Fruit fly (Drosophila melanogaster) whole organism, embryonic: Measurements from ENCODE around the gene Rfx.

Experiments
- Adf1 ChIP-seq: fragments of 200-800 bp; sonication (Bioruptor generic); IDR thresholded peaks from 2 replicates; pipeline ENCODE4 v1.3.6; 2022; ENCODE audit warnings: missing biosample characterization, missing genetic modification characterization
- CG10366 ChIP-seq: fragments of 200-800 bp; sonication (Bioruptor generic); IDR thresholded peaks from 2 replicates; pipeline ENCODE4 v1.3.6; 2022; ENCODE audit warnings: missing biosample characterization, missing genetic modification characterization
- CG10959 ChIP-seq: fragments of 200-800 bp; sonication (Bioruptor generic); IDR thresholded peaks from 2 replicates; pipeline ENCODE4 v1.3.6; 2022; ENCODE audit warnings: missing biosample characterization, missing genetic modification characterization
- CG11456 ChIP-seq: fragments of 200-800 bp; sonication (Bioruptor generic); IDR thresholded peaks from 3 replicates; pipeline ENCODE4 v1.3.6; 2022; ENCODE audit warnings: missing biosample characterization, missing genetic modification characterization
- CG12236 ChIP-seq: fragments of 200-800 bp; sonication (Bioruptor generic); optimal IDR thresholded peaks from 2 replicates; lab custom pipeline; 2016; ENCODE audit warnings: missing biosample characterization, missing genetic modification characterization
- CG14050 ChIP-seq: fragments of 200-800 bp; sonication (Bioruptor generic); IDR thresholded peaks from 3 replicates; pipeline ENCODE4 v1.3.6; 2022; ENCODE audit warnings: missing biosample characterization, missing genetic modification characterization
- CG14667 ChIP-seq: fragments of 200-800 bp; sonication (Bioruptor generic); IDR thresholded peaks from 2 replicates; pipeline ENCODE4 v1.3.6; 2022; ENCODE audit warnings: missing biosample characterization, missing genetic modification characterization
- CG15073 ChIP-seq: fragments of 200-800 bp; sonication (Bioruptor generic); optimal IDR thresholded peaks from 2 replicates; lab custom pipeline; 2016; ENCODE audit warnings: missing biosample characterization, missing genetic modification characterization
- CG1647 ChIP-seq: fragments of 200-800 bp; sonication (Bioruptor generic); optimal IDR thresholded peaks from 3 replicates; lab custom pipeline; 2016; ENCODE audit warnings: missing biosample characterization, missing genetic modification characterization
- CG17361 ChIP-seq: fragments of 200-800 bp; sonication (Bioruptor generic); IDR thresholded peaks from 3 replicates; pipeline ENCODE4 v1.3.6; 2022; ENCODE audit warnings: missing biosample characterization, missing genetic modification characterization
- CG1792 ChIP-seq: fragments of 200-800 bp; sonication (Bioruptor generic); optimal IDR thresholded peaks from 2 replicates; lab custom pipeline; 2016; ENCODE audit warnings: missing biosample characterization, missing genetic modification characterization
- CG30431 ChIP-seq: fragments of 200-800 bp; sonication (Bioruptor generic); optimal IDR thresholded peaks from 2 replicates; lab custom pipeline; 2017; ENCODE audit warnings: missing biosample characterization, missing genetic modification characterization
- CG3281 ChIP-seq: fragments of 200-800 bp; sonication (Bioruptor generic); optimal IDR thresholded peaks from 3 replicates; lab custom pipeline; 2017; ENCODE audit warnings: missing biosample characterization, mild to moderate bottlenecking, missing genetic modification characterization
- CG4820 ChIP-seq: fragments of 200-800 bp; sonication (Bioruptor generic); optimal IDR thresholded peaks from 3 replicates; lab custom pipeline; 2016; ENCODE audit warnings: missing biosample characterization, missing genetic modification characterization
- CG4854 ChIP-seq: fragments of 200-800 bp; sonication (Bioruptor generic); optimal IDR thresholded peaks from 2 replicates; lab custom pipeline; 2016; ENCODE audit warnings: missing biosample characterization, missing genetic modification characterization, inconsistent platforms
- CG7556 ChIP-seq: fragments of 200-800 bp; sonication (Bioruptor generic); optimal IDR thresholded peaks from 2 replicates; lab custom pipeline; 2017; ENCODE audit warnings: missing biosample characterization, mild to moderate bottlenecking, missing genetic modification characterization
- CG8765 ChIP-seq: fragments of 200-800 bp; sonication (Bioruptor generic); IDR thresholded peaks from 2 replicates; pipeline ENCODE4 v1.3.6; 2022; ENCODE audit warnings: missing biosample characterization, missing genetic modification characterization
- CHES-1-like ChIP-seq: fragments of 200-800 bp; sonication (Bioruptor generic); optimal IDR thresholded peaks from 2 replicates; lab custom pipeline; 2016; ENCODE audit warnings: missing biosample characterization, missing genetic modification characterization
- D ChIP-seq, 2 experiments: fragments of 200-800 bp in 1 of 2; fragments of >200 bp in 1 of 2; sonication (Bioruptor generic) in 1 of 2; optimal IDR thresholded peaks; 2 replicates in 1 of 2; 3 replicates in 1 of 2; lab custom pipeline; 2017; ENCODE audit warnings: mild to moderate bottlenecking in 1 of 2, missing biosample characterization in 1 of 2, missing genetic modification characterization in 1 of 2, missing genetic modification reagents in 1 of 2
- Dip3 ChIP-seq: fragments of 200-800 bp; sonication (Bioruptor generic); optimal IDR thresholded peaks from 3 replicates; lab custom pipeline; 2016; ENCODE audit warnings: missing biosample characterization, missing genetic modification characterization
- Elba2 ChIP-seq: fragments of 200-800 bp; sonication (Bioruptor generic); optimal IDR thresholded peaks from 3 replicates; lab custom pipeline; 2016; ENCODE audit warnings: missing biosample characterization, missing genetic modification characterization
- Fer2 ChIP-seq: fragments of 200-800 bp; sonication (Bioruptor generic); optimal IDR thresholded peaks from 2 replicates; lab custom pipeline; 2018; ENCODE audit warnings: missing biosample characterization, mild to moderate bottlenecking, missing genetic modification characterization, moderate library complexity
- Gsc ChIP-seq: fragments of 200-800 bp; sonication (Bioruptor generic); IDR thresholded peaks from 2 replicates; pipeline ENCODE4 v1.3.6; 2022; ENCODE audit warnings: missing biosample characterization, missing genetic modification characterization
- Gug ChIP-seq: fragments of 200-800 bp; sonication (Bioruptor generic); IDR thresholded peaks from 4 replicates; pipeline ENCODE4 v1.3.6; 2022; ENCODE audit warnings: missing biosample characterization, missing genetic modification characterization
- HmgZ ChIP-seq: fragments of 200-800 bp; sonication (Bioruptor generic); optimal IDR thresholded peaks from 2 replicates; lab custom pipeline; 2018; ENCODE audit warnings: missing biosample characterization, mild to moderate bottlenecking, missing genetic modification characterization
- Lim3 ChIP-seq: fragments of 200-800 bp; sonication (Bioruptor generic); IDR thresholded peaks from 2 replicates; pipeline ENCODE4 v1.3.6; 2022; ENCODE audit warnings: missing biosample characterization, missing genetic modification characterization
- MTF-1 ChIP-seq: fragments of 200-800 bp; sonication (Bioruptor generic); optimal IDR thresholded peaks from 2 replicates; lab custom pipeline; 2018; ENCODE audit warnings: missing biosample characterization, mild to moderate bottlenecking, missing genetic modification characterization, borderline replicate concordance
- Oli ChIP-seq: fragments of 200-800 bp; sonication (Bioruptor generic); optimal IDR thresholded peaks from 2 replicates; lab custom pipeline; 2018; ENCODE audit warnings: missing biosample characterization, mild to moderate bottlenecking, missing genetic modification characterization, moderate library complexity
- Stat92E ChIP-seq, 3 experiments: fragments of >200 bp in 2 of 3; fragments of 200-800 bp in 1 of 3; sonication (Bioruptor generic) in 1 of 3; optimal IDR thresholded peaks; 2 replicates each; lab custom pipeline; 2017 to 2019; ENCODE audit warnings: missing biosample characterization in 3 of 3, missing genetic modification characterization in 3 of 3, mild to moderate bottlenecking in 1 of 3, moderate library complexity in 1 of 3
- br ChIP-seq: fragments of >200 bp; optimal IDR thresholded peaks from 2 replicates; lab custom pipeline; 2017
- dysf ChIP-seq: fragments of 200-800 bp; sonication (Bioruptor generic); IDR thresholded peaks from 3 replicates; pipeline ENCODE4 v1.3.6; 2022; ENCODE audit warnings: missing biosample characterization, missing genetic modification characterization
- fd102C ChIP-seq: fragments of 200-800 bp; sonication (Bioruptor generic); optimal IDR thresholded peaks from 2 replicates; lab custom pipeline; 2018; ENCODE audit warnings: missing biosample characterization, mild to moderate bottlenecking, missing genetic modification characterization, moderate library complexity
- gro ChIP-seq: fragments of 200-800 bp; sonication (Bioruptor generic); optimal IDR thresholded peaks from 2 replicates; lab custom pipeline; 2016; ENCODE audit warnings: missing biosample characterization, missing genetic modification characterization
- h ChIP-seq: fragments of >200 bp; optimal IDR thresholded peaks from 2 replicates; lab custom pipeline; 2017
- ind ChIP-seq: fragments of 200-800 bp; sonication (Bioruptor generic); optimal IDR thresholded peaks from 3 replicates; lab custom pipeline; 2016; ENCODE audit warnings: missing biosample characterization, missing genetic modification characterization
- insv ChIP-seq, 2 experiments: fragments of 200-800 bp; sonication (Bioruptor generic); optimal IDR thresholded peaks; 3 replicates each; lab custom pipeline; 2016 to 2018; ENCODE audit warnings: missing biosample characterization in 2 of 2, missing genetic modification characterization in 2 of 2
- jumu ChIP-seq: fragments of 200-800 bp; sonication (Bioruptor generic); optimal IDR thresholded peaks from 3 replicates; lab custom pipeline; 2016; ENCODE audit warnings: missing biosample characterization, missing genetic modification characterization
- kah ChIP-seq: fragments of 200-800 bp; sonication (Bioruptor generic); optimal IDR thresholded peaks from 2 replicates; lab custom pipeline; 2018; ENCODE audit warnings: missing biosample characterization, mild to moderate bottlenecking, missing genetic modification characterization
- ken ChIP-seq: fragments of 200-800 bp; sonication (Bioruptor generic); IDR thresholded peaks from 3 replicates; pipeline ENCODE4 v1.3.6; 2022; ENCODE audit warnings: missing biosample characterization, missing genetic modification characterization
- knrl ChIP-seq: fragments of 200-800 bp; sonication (Bioruptor generic); IDR thresholded peaks from 3 replicates; pipeline ENCODE4 v1.3.6; 2022; ENCODE audit warnings: missing biosample characterization, missing genetic modification characterization; ENCODE audit not compliant: partially characterized antibody
- mld ChIP-seq: fragments of 200-800 bp; sonication (Bioruptor generic); IDR thresholded peaks from 3 replicates; pipeline ENCODE4 v1.3.6; 2022; ENCODE audit warnings: missing biosample characterization, missing genetic modification characterization; ENCODE audit not compliant: partially characterized antibody
- pb ChIP-seq: fragments of 200-800 bp; sonication (Bioruptor generic); optimal IDR thresholded peaks from 3 replicates; lab custom pipeline; 2016; ENCODE audit warnings: missing biosample characterization, missing genetic modification characterization
- phol ChIP-seq: fragments of 200-800 bp; sonication (Bioruptor generic); optimal IDR thresholded peaks from 3 replicates; lab custom pipeline; 2018; ENCODE audit warnings: missing biosample characterization, mild to moderate bottlenecking, missing genetic modification characterization, moderate library complexity
- rib ChIP-seq: fragments of 200-800 bp; sonication (Bioruptor generic); IDR thresholded peaks from 2 replicates; pipeline ENCODE4 v1.3.6; 2022; ENCODE audit warnings: missing biosample characterization, missing genetic modification characterization
- row ChIP-seq: fragments of 200-800 bp; sonication (Bioruptor generic); IDR thresholded peaks from 3 replicates; pipeline ENCODE4 v1.3.6; 2022; ENCODE audit warnings: missing biosample characterization, missing genetic modification characterization
- scrt ChIP-seq: fragments of 200-800 bp; sonication (Bioruptor generic); optimal IDR thresholded peaks from 2 replicates; lab custom pipeline; 2018; ENCODE audit warnings: missing biosample characterization, mild to moderate bottlenecking, missing genetic modification characterization, moderate library complexity
- seq ChIP-seq: fragments of 200-800 bp; sonication (Bioruptor generic); IDR thresholded peaks from 2 replicates; pipeline ENCODE4 v1.3.6; 2022; ENCODE audit warnings: missing biosample characterization, missing genetic modification characterization
- shn ChIP-seq: fragments of 200-800 bp; sonication (Bioruptor generic); optimal IDR thresholded peaks from 3 replicates; lab custom pipeline; 2016; ENCODE audit warnings: missing biosample characterization, missing genetic modification characterization
- slou ChIP-seq: fragments of 200-800 bp; sonication (Bioruptor generic); optimal IDR thresholded peaks from 3 replicates; lab custom pipeline; 2016; ENCODE audit warnings: missing biosample characterization, missing genetic modification characterization
- tio ChIP-seq: fragments of 200-800 bp; sonication (Bioruptor generic); optimal IDR thresholded peaks from 2 replicates; lab custom pipeline; 2017; ENCODE audit warnings: missing biosample characterization, missing genetic modification characterization, inconsistent platforms
- tna ChIP-seq: fragments of 200-800 bp; sonication (Bioruptor generic); IDR thresholded peaks from 2 replicates; pipeline ENCODE4 v1.3.6; 2022; ENCODE audit warnings: missing biosample characterization, missing genetic modification characterization; ENCODE audit not compliant: partially characterized antibody
- wor ChIP-seq: fragments of 200-800 bp; sonication (Bioruptor generic); IDR thresholded peaks from 2 replicates; pipeline ENCODE4 v1.3.6; 2022; ENCODE audit warnings: missing biosample characterization, missing genetic modification characterization

Rfx gene

DNA sequence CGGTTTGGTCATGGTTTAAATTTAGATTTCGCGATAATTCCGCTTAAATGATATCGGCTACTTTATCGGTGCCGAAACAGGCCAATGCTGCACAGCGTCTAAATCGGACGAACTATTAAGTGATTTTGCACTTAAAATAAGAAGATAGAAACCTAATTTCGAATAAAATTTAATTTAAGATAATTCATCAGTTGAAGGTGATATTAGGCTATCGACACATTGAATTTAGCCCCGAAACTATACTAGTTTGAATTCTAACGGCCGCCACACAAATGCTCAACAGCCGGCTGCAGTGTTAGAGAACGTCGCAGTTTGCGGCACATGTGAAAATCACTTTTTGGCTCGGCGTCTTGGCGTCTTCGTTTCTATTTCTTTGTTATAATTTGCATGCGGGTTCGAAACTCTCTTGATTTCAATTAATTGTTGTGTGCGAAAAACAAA lies 45.0 kb downstream of the Rfx start, which contains the start of gene sle (continued):
- TF ChIP-seq CG1792 (peak; percentile 18), HmgZ (peak; percentile 90), CG30431 (GFP tag; lab: Kevin White, UChicago) (peak; percentile 26), mld (GFP tag; lab: Robert Waterston, UW) (no peak), phol (tag; lab: Kevin White, UChicago) (peak; percentile 67), dysf (GFP tag; lab: Robert Waterston, UW) (peak; percentile 30; the same call in 1 of the 3 replicates), CG3281 (peak; percentile 58), scrt (GFP tag; lab: Kevin White, UChicago) (peak; percentile 46), CG10959 (GFP tag; lab: Robert Waterston, UW) (no peak), wor (GFP tag; lab: Robert Waterston, UW) (no peak), CG8765 (GFP tag; lab: Robert Waterston, UW) (no peak), Fer2 (tag; lab: Kevin White, UChicago) (no peak), Stat92E (GFP tag; optimal IDR thresholded peaks at IDR 0.05; lab: Kevin White, UChicago) (peak in 1 of 3 experiments; percentile 29), rib (0 out of 2 replicates have a peak, but pooled peaks have one; percentile 39), Elba2 (GFP tag; lab: Kevin White, UChicago) (peak; percentile 14), CG14050 (no peak), Gug (GFP tag; lab: Robert Waterston, UW) (no peak), kah (no peak), ind (GFP tag; lab: Kevin White, UChicago) (peak; percentile 64), fd102C (GFP tag; lab: Kevin White, UChicago) (no peak), CG4854 (GFP tag; lab: Kevin White, UChicago) (peak; percentile 54), pb (peak; percentile 38), seq (GFP tag; lab: Robert Waterston, UW) (no peak), tio (GFP tag; lab: Kevin White, UChicago) (no peak), CG15073 (no peak), br (lab: Kevin White, UChicago) (no peak), tna (no peak), row (GFP tag; lab: Robert Waterston, UW) (peak; percentile 26; the same call in 1 of the 3 replicates), CG14667 (GFP tag; lab: Robert Waterston, UW) (no peak), Adf1 (GFP tag; lab: Robert Waterston, UW) (peak; percentile 38; the same call in 1 of the 2 replicates), MTF-1 (no peak), CHES-1-like (peak; percentile 78), slou (no peak), Lim3 (no peak), D (optimal IDR thresholded peaks at IDR 0.05; lab: Kevin White, UChicago) (no peak), D (GFP tag; optimal IDR thresholded peaks at IDR 0.05; lab: Kevin White, UChicago) (no peak), Gsc (GFP tag; lab: Robert Waterston, UW) (no peak), shn (peak; percentile 38), CG17361 (GFP tag; lab: Robert Waterston, UW) (peak; percentile 76), CG4820 (peak; percentile 48), ken (GFP tag; lab: Robert Waterston, UW) (peak; percentile 49; the same call in 1 of the 3 replicates), CG12236 (peak; percentile 24), Oli (tag; lab: Kevin White, UChicago) (peak; percentile 27), CG10366 (GFP tag; lab: Robert Waterston, UW) (no peak), CG1647 (GFP tag; lab: Kevin White, UChicago) (peak; percentile 35), knrl (GFP tag; lab: Robert Waterston, UW) (peak; percentile 57; the same call in 2 of the 3 replicates), gro (peak; percentile 77), CG11456 (GFP tag; lab: Robert Waterston, UW) (no peak), h (lab: Kevin White, UChicago) (no peak), Dip3 (peak; percentile 70), CG7556 (GFP tag; lab: Kevin White, UChicago) (no peak), jumu (no peak), insv (GFP tag; optimal IDR thresholded peaks at IDR 0.05; lab: Kevin White, UChicago) (peak in 1 of 2 experiments; percentile 27)
